Worm (Caenorhabditis elegans) whole organism, L2 larva: ENCODE data around the gene fbxc-7.

ENCODE experiments used
- R02D3.7 ChIP-seq: fragments of 150-350 bp; optimal IDR thresholded peaks from 2 replicates; lab custom pipeline; 2014; ENCODE audit warnings: missing biosample characterization, missing genetic modification characterization
- crh-2 ChIP-seq: sonication (generic microtip); optimal IDR thresholded peaks from 2 replicates; lab custom pipeline; 2017; ENCODE audit warnings: missing biosample characterization, missing genetic modification characterization
- lin-39 ChIP-seq: fragments of 150-350 bp; optimal IDR thresholded peaks from 2 replicates; lab custom pipeline; 2014; ENCODE audit warnings: missing biosample characterization, missing genetic modification reagents, missing genetic modification characterization
- lsy-2 ChIP-seq, 2 experiments: fragments of 150-350 bp in 1 of 2; sonication (generic microtip) in 1 of 2; optimal IDR thresholded peaks; 2 replicates each; lab custom pipeline; 2014 to 2017; ENCODE audit warnings: missing biosample characterization in 2 of 2, missing genetic modification characterization in 2 of 2
- mbf-1 ChIP-seq: sonication (generic microtip); optimal IDR thresholded peaks from 2 replicates; lab custom pipeline; 2017; ENCODE audit warnings: missing biosample characterization, missing genetic modification characterization
- nhr-12 ChIP-seq: fragments of 150-350 bp; optimal IDR thresholded peaks from 2 replicates; lab custom pipeline; 2014; ENCODE audit warnings: missing biosample characterization, missing genetic modification characterization
- nhr-237 ChIP-seq: fragments of 150-350 bp; optimal IDR thresholded peaks from 2 replicates; lab custom pipeline; 2014; ENCODE audit warnings: missing biosample characterization, missing genetic modification characterization
- nhr-25 ChIP-seq: fragments of 150-350 bp; sonication (generic microtip); optimal IDR thresholded peaks from 3 replicates; lab custom pipeline; 2014; ENCODE audit warnings: missing biosample characterization, missing genetic modification characterization
- skn-1 ChIP-seq: sonication (generic microtip); optimal IDR thresholded peaks from 2 replicates; lab custom pipeline; 2017; ENCODE audit warnings: missing biosample characterization, missing genetic modification characterization

DNA sequence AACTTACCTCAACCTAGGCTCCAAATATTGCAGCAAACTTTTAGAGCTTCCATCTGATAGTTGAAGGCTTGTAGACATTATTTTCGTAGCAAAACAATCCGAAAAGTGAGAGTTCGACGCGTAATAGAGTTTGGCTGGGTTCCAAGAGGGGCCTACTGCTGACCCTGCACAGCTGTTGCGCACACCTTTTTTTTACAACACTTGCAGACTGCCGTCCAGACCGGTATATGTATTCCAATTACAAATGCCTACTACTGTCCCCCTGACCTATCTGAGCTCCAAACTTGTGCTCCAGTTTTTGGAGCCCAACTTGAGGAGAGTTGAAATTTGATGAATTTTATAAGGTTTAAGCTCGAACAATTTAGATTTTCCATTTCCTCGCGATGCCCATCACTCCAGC, 45.2 kb upstream of the fbxc-7 start, which contains the start of the genes fbxc-24 and fbxc-27:
- no peak for TF ChIP-seq mbf-1 (tag; lab: Kevin White, UChicago)
- no peak for TF ChIP-seq lsy-2 (tag; optimal IDR thresholded peaks at IDR 0.05; lab: Kevin White, UChicago)
- no peak for TF ChIP-seq crh-2
- no peak for TF ChIP-seq nhr-25
- no peak for TF ChIP-seq nhr-12 (tag; lab: Kevin White, UChicago)
- TF ChIP-seq skn-1 = no peak
- no peak for TF ChIP-seq nhr-237 (tag; lab: Kevin White, UChicago)
- TF ChIP-seq lin-39 = no peak
- no peak for TF ChIP-seq R02D3.7 (tag; lab: Kevin White, UChicago)
